Worm (Caenorhabditis elegans) whole organism, late embryonic: ENCODE results near the gene Y49E10.4.

Source experiments
- C38D4.7 ChIP-seq: fragments of 200-800 bp; sonication (Bioruptor generic); optimal IDR thresholded peaks from 2 replicates; lab custom pipeline; 2018; ENCODE audit warnings: mild to moderate bottlenecking, missing genetic modification characterization, moderate library complexity, missing compliant biosample characterization
- K02D7.2 ChIP-seq: sonication (generic microtip); optimal IDR thresholded peaks from 2 replicates; lab custom pipeline; 2017; ENCODE audit warnings: mild to moderate bottlenecking, missing genetic modification characterization, missing compliant biosample characterization
- K09A11.1 ChIP-seq: sonication (generic microtip); optimal IDR thresholded peaks from 2 replicates; lab custom pipeline; 2017; ENCODE audit warnings: antibody characterized with exemption, mild to moderate bottlenecking, missing genetic modification characterization, missing compliant biosample characterization; ENCODE audit not compliant: insufficient read depth
- T23F11.4 ChIP-seq: fragments of 200-800 bp; sonication (Bioruptor generic); optimal IDR thresholded peaks from 2 replicates; lab custom pipeline; 2018; ENCODE audit warnings: mild to moderate bottlenecking, missing genetic modification characterization, missing compliant biosample characterization
- Y22D7AL.16 ChIP-seq: sonication (generic microtip); optimal IDR thresholded peaks from 2 replicates; lab custom pipeline; 2016; ENCODE audit warnings: missing genetic modification characterization, missing compliant biosample characterization
- ama-1 ChIP-seq: fragments of 150-350 bp; optimal IDR thresholded peaks from 2 replicates; lab custom pipeline; 2014
- ceh-19 ChIP-seq: fragments of 200-800 bp; sonication (Bioruptor generic); optimal IDR thresholded peaks from 2 replicates; lab custom pipeline; 2018; ENCODE audit warnings: mild to moderate bottlenecking, missing genetic modification characterization, missing compliant biosample characterization
- ceh-24 ChIP-seq: sonication (generic microtip); optimal IDR thresholded peaks from 2 replicates; lab custom pipeline; 2016; ENCODE audit warnings: mild to moderate bottlenecking, missing genetic modification characterization, missing compliant biosample characterization
- ceh-30 ChIP-seq: fragments of 150-350 bp; optimal IDR thresholded peaks from 2 replicates; lab custom pipeline; 2014; ENCODE audit warnings: missing biosample characterization, missing genetic modification characterization
- ceh-31 ChIP-seq: sonication (generic microtip); optimal IDR thresholded peaks from 2 replicates; lab custom pipeline; 2016; ENCODE audit warnings: missing genetic modification characterization, missing compliant biosample characterization
- ceh-34 ChIP-seq: sonication (generic microtip); optimal IDR thresholded peaks from 2 replicates; lab custom pipeline; 2016; ENCODE audit warnings: mild to moderate bottlenecking, missing genetic modification characterization, missing compliant biosample characterization
- ceh-48 ChIP-seq: sonication (generic microtip); optimal IDR thresholded peaks from 2 replicates; lab custom pipeline; 2016; ENCODE audit warnings: missing genetic modification characterization, inconsistent platforms, missing compliant biosample characterization
- ceh-6 ChIP-seq: fragments of 200-800 bp; sonication (Bioruptor generic); optimal IDR thresholded peaks from 2 replicates; lab custom pipeline; 2018; ENCODE audit warnings: mild to moderate bottlenecking, missing genetic modification characterization, missing compliant biosample characterization
- dmd-4 ChIP-seq: sonication (generic microtip); optimal IDR thresholded peaks from 2 replicates; lab custom pipeline; 2016; ENCODE audit warnings: borderline replicate concordance, missing genetic modification characterization, missing compliant biosample characterization
- dve-1 ChIP-seq: sonication (generic microtip); optimal IDR thresholded peaks from 2 replicates; lab custom pipeline; 2017; ENCODE audit warnings: antibody characterized with exemption, mild to moderate bottlenecking, missing genetic modification characterization, missing compliant biosample characterization
- elt-2 ChIP-seq: sonication (generic microtip); optimal IDR thresholded peaks from 2 replicates; lab custom pipeline; 2016; ENCODE audit warnings: missing genetic modification reagents, missing genetic modification characterization, missing compliant biosample characterization
- elt-4 ChIP-seq: sonication (generic microtip); optimal IDR thresholded peaks from 2 replicates; lab custom pipeline; 2016; ENCODE audit warnings: missing genetic modification characterization, missing compliant biosample characterization
- eyg-1 ChIP-seq: sonication (generic microtip); optimal IDR thresholded peaks from 2 replicates; lab custom pipeline; 2016; ENCODE audit warnings: missing genotype, missing genetic modification characterization, missing compliant biosample characterization
- fkh-10 ChIP-seq: fragments of 150-350 bp; optimal IDR thresholded peaks from 2 replicates; lab custom pipeline; 2014; ENCODE audit warnings: missing biosample characterization, missing genetic modification reagents, missing genetic modification characterization
- fkh-6 ChIP-seq: sonication (generic microtip); optimal IDR thresholded peaks from 2 replicates; lab custom pipeline; 2016; ENCODE audit warnings: missing genetic modification characterization, missing compliant biosample characterization
- gmeb-2 ChIP-seq: sonication (generic microtip); optimal IDR thresholded peaks from 2 replicates; lab custom pipeline; 2016; ENCODE audit warnings: missing genetic modification characterization, inconsistent platforms, missing compliant biosample characterization
- hlh-13 ChIP-seq: fragments of 200-800 bp; sonication (Bioruptor generic); optimal IDR thresholded peaks from 2 replicates; lab custom pipeline; 2018; ENCODE audit warnings: mild to moderate bottlenecking, missing genetic modification characterization, missing compliant biosample characterization
- hlh-30 ChIP-seq: sonication (generic microtip); optimal IDR thresholded peaks from 2 replicates; lab custom pipeline; 2017; ENCODE audit warnings: antibody characterized with exemption, missing genetic modification characterization, missing compliant biosample characterization; ENCODE audit not compliant: insufficient read depth
- hlh-6 ChIP-seq: sonication (generic microtip); optimal IDR thresholded peaks from 2 replicates; lab custom pipeline; 2016; ENCODE audit warnings: missing genotype, missing genetic modification characterization, missing compliant biosample characterization
- lin-11 ChIP-seq: fragments of 200-800 bp; sonication (Bioruptor generic); optimal IDR thresholded peaks from 2 replicates; lab custom pipeline; 2018; ENCODE audit warnings: mild to moderate bottlenecking, missing genetic modification characterization, missing compliant biosample characterization
- nfya-1 ChIP-seq: sonication (generic microtip); optimal IDR thresholded peaks from 2 replicates; lab custom pipeline; 2017; ENCODE audit warnings: missing genetic modification characterization, mild to moderate bottlenecking, missing compliant biosample characterization, antibody characterized with exemption, moderate library complexity
- nhr-11 ChIP-seq: fragments of 150-350 bp; optimal IDR thresholded peaks from 2 replicates; lab custom pipeline; 2014; ENCODE audit warnings: missing biosample characterization, missing genetic modification characterization
- npax-4 ChIP-seq: sonication (generic microtip); optimal IDR thresholded peaks from 2 replicates; lab custom pipeline; 2016; ENCODE audit warnings: missing genetic modification characterization, missing compliant biosample characterization
- pag-3 ChIP-seq: sonication (generic microtip); optimal IDR thresholded peaks from 2 replicates; lab custom pipeline; 2016; ENCODE audit warnings: missing compliant biosample characterization, missing genetic modification characterization, borderline replicate concordance
- pat-9 ChIP-seq: fragments of 200-800 bp; sonication (Bioruptor generic); optimal IDR thresholded peaks from 2 replicates; lab custom pipeline; 2018; ENCODE audit warnings: mild to moderate bottlenecking, missing genetic modification characterization, moderate library complexity, missing compliant biosample characterization
- pqm-1 ChIP-seq: sonication (generic microtip); optimal IDR thresholded peaks from 2 replicates; lab custom pipeline; 2016; ENCODE audit warnings: missing genetic modification characterization, missing compliant biosample characterization
- pros-1 ChIP-seq: fragments of 150-350 bp; optimal IDR thresholded peaks from 2 replicates; lab custom pipeline; 2014; ENCODE audit warnings: missing biosample characterization, missing genetic modification reagents, missing genetic modification characterization
- ref-2 ChIP-seq: sonication (generic microtip); optimal IDR thresholded peaks from 2 replicates; lab custom pipeline; 2016; ENCODE audit warnings: missing genetic modification characterization, missing compliant biosample characterization
- rnt-1 ChIP-seq: sonication (generic microtip); optimal IDR thresholded peaks from 2 replicates; lab custom pipeline; 2016; ENCODE audit warnings: missing genetic modification characterization, missing compliant biosample characterization
- syd-9 ChIP-seq: sonication (generic microtip); optimal IDR thresholded peaks from 2 replicates; lab custom pipeline; 2016; ENCODE audit warnings: mild to moderate bottlenecking, missing genetic modification characterization, moderate library complexity, missing compliant biosample characterization
- tbx-2 ChIP-seq: sonication (generic microtip); optimal IDR thresholded peaks from 2 replicates; lab custom pipeline; 2016; ENCODE audit warnings: missing genetic modification characterization, missing compliant biosample characterization
- ttx-3 ChIP-seq: sonication (generic microtip); optimal IDR thresholded peaks from 2 replicates; lab custom pipeline; 2016; ENCODE audit warnings: missing genetic modification reagents, missing genetic modification characterization, missing compliant biosample characterization
- unc-55 ChIP-seq: sonication (generic microtip); optimal IDR thresholded peaks from 2 replicates; lab custom pipeline; 2017; ENCODE audit warnings: missing biosample characterization, missing genetic modification reagents, missing genetic modification characterization
- unc-86 ChIP-seq: sonication (generic microtip); optimal IDR thresholded peaks from 2 replicates; lab custom pipeline; 2016; ENCODE audit warnings: missing genetic modification characterization, missing compliant biosample characterization

Y49E10.4 gene

DNA sequence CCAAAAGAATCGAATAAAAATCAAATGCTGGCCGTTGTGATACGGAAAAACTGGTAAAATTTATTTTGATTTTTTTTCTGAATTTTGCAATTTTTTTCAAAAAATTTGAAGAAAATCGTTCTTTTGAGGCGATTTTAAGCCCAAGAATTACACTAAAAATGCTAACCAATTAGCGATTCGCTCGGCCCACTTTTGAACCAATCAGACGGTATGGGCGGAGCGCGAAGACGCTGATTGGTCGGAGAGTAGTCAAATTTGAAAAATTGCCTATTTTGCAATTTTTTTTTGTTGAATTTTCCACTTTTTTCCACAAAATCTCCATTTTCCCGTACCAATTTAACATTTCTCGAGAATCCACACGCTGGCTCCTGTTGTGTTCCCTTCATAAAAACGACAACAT lies 10.3 kb downstream of the Y49E10.4 start:
- TF ChIP-seq ceh-6 (GFP tag; lab: Kevin White, UChicago) (no peak), pat-9 (tag; lab: Kevin White, UChicago) (no peak), nfya-1 (tag; lab: Kevin White, UChicago) (peak; percentile 81)

DNA sequence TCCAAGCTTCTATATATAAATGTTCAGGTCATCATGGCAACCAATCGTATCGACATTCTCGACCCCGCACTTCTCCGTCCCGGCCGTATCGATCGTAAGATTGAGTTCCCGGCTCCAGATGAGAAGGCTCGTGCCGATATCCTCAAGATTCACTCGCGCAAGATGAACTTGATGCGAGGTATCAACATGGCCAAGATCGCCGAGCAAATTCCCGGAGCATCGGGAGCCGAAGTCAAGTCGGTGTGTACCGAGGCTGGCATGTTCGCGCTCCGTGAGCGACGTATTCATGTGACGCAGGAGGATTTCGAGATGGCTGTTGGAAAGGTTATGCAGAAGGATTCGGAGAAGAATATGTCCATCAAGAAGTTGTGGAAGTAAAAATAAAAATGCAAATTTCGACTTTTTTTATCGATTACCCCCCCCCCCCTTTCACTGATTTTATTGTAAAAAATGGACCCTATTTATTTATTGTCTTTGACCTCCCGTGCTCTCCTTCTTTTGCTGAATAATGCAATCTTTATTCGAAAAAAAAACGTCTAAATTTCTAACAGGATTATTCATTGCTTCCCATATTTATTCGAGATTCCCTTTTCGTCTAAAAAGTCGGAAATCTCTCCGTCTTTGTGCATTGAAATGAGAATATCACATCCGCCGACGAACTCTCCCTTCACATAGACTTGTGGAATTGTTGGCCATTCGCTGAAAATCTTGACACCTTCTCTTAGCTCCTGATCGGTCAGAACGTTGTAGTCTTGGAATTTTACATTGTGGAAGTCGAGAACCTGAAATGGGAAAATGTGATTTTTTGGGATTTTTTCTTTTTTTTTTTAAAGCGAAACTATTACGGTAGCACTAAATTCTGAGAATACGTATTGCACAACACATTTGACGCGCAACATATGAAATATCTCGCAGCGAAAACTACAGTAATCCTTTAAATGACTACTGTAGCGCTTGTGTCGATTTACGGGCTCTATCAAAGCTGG lies 11.2 kb downstream of the Y49E10.4 start:
- TF ChIP-seq npax-4, result no peak
- no peak for TF ChIP-seq ceh-19 (GFP tag; lab: Kevin White, UChicago)
- no peak for TF ChIP-seq T23F11.4 (GFP tag; lab: Kevin White, UChicago)
- TF ChIP-seq, all 69 proteins: peak for 0

DNA sequence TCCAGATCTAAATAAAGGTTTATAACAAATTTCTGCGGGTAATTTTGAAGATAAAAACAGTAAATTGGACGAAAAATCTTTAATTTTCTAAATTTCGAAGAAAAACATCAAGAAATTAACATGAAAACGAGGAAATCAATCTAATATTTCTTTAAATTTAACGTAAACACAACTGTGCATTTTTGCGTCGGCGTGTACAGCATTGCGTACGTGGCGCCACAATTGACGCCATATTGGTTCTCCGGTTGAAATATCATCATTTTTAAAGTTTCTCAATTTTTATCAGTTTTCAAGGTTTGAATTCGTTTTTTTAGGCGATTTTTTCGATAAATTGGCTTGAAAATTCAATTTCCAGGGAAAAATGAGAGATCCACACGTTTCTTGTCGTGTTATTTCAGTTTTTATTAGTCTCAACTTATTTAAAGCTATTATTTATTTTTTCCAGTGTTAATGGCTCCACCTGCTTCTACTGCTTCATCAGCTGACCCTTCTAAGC lies 13.6 kb downstream of the Y49E10.4 start, which contains the start of gene rpt-6:
Gene rpt-6, plus strand, starts transcription at position 446 of the 496 bp plus-strand sequence.
- peak; percentile 30 for TF ChIP-seq K09A11.1 (tag; lab: Kevin White, UChicago)
- TF ChIP-seq nhr-11 (tag; lab: Kevin White, UChicago), result no peak
- TF ChIP-seq nfya-1 (tag; lab: Kevin White, UChicago), result peak; percentile 36
- TF ChIP-seq syd-9 (tag; lab: Kevin White, UChicago), result no peak

DNA sequence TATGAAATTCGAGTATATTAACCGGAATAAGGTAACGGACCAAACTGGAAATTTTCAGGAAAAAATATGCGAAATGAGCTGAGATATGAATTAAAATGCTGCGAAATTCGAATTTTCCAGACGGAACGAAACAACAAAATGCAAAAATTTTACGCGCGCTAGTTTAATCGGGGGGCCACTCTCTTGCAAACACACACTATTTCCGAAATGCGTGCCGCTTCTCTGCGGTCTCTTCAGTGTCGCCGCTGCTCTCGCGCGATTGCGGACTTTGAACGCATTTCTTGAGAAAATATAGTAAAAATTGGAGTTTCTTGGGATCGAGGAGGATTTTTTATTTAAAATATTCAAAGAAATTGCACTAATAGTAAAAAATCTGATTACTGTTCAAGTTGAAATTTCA lies 14.1 kb downstream of the Y49E10.4 start:
- TF ChIP-seq ceh-31 (tag; lab: Kevin White, UChicago), result peak; percentile 5
- TF ChIP-seq fkh-10 (GFP tag; lab: Kevin White, UChicago), result no peak
- peak; percentile 27 for TF ChIP-seq pros-1
- no peak for TF ChIP-seq dve-1 (tag; lab: Kevin White, UChicago)
- TF ChIP-seq pqm-1, result no peak
- TF ChIP-seq nfya-1 (tag; lab: Kevin White, UChicago), result peak; percentile 22

DNA sequence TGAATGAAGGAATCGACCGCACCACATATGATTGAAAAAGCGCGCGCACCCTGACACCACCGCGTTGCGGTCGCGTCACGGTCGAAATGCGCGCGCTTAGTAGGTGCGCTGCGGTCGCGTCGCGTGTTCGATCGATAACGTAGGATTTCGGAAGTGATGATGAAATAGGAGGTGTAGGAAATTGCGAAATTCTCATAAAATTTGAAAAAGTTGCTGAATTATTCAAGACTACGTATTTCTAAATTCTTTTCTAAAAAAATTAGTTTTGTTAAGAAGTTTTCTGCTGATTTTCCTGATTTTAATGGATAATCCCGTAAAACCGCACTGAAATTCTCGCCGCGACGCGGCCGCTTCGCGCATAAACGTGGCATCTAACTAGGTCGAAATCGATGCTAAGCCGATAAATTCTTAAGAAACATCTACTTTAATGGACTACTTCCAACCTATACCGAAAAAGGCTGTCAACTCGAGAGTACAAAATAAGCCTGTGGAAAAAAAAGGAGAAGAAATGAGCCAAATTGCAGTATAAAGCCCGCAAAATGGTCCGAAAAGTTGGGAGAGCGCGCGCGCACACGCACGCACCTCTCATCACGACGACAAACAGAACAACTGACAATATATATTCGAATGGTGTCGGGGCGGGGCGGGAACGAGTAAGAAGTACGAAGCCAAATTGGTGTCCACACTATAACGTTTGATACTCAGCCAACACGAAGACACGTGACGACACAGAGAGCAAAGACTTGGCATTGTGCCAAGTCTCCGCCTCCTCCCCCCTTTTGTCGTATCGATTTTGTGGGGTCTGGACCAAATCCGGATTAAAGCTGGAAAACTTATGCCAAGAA lies 14.9 kb downstream of the Y49E10.4 start, which contains the start of gene his-72:
Gene his-72, minus strand, starts transcription at position 589 of the 845 bp plus-strand sequence.
- no peak for TF ChIP-seq eyg-1 (tag; lab: Kevin White, UChicago)
- TF ChIP-seq unc-55 (GFP tag; lab: Kevin White, UChicago), result peak; percentile 18
- peak; percentile 94 for TF ChIP-seq ama-1 (lab: Kevin White, UChicago)
- peak; percentile 89 for TF ChIP-seq hlh-30 (tag; lab: Kevin White, UChicago)
- no peak for TF ChIP-seq elt-2 (tag; lab: Kevin White, UChicago)
- TF ChIP-seq K09A11.1 (tag; lab: Kevin White, UChicago), result no peak
- TF ChIP-seq rnt-1 (tag; lab: Kevin White, UChicago), result peak; percentile 10
- TF ChIP-seq fkh-6 (tag; lab: Kevin White, UChicago), result no peak
- TF ChIP-seq ceh-31 (tag; lab: Kevin White, UChicago), result peak; percentile 27
- TF ChIP-seq pag-3 (tag; lab: Kevin White, UChicago), result no peak
- peak; percentile 9 for TF ChIP-seq nfya-1 (tag; lab: Kevin White, UChicago)
- no peak for TF ChIP-seq Y22D7AL.16
- TF ChIP-seq ceh-30 (tag; lab: Kevin White, UChicago), result no peak
- TF ChIP-seq tbx-2 (tag; lab: Kevin White, UChicago), result peak; percentile 10
- no peak for TF ChIP-seq hlh-13 (GFP tag; lab: Kevin White, UChicago)
- peak; percentile 13 for TF ChIP-seq ttx-3 (tag; lab: Kevin White, UChicago)
- peak; percentile 10 for TF ChIP-seq C38D4.7 (GFP tag; lab: Kevin White, UChicago)
- no peak for TF ChIP-seq unc-86
- TF ChIP-seq elt-4 (tag; lab: Kevin White, UChicago), result no peak
- TF ChIP-seq dmd-4 (tag; lab: Kevin White, UChicago), result peak; percentile 9
- no peak for TF ChIP-seq lin-11 (tag; lab: Kevin White, UChicago)
- peak; percentile 27 for TF ChIP-seq ref-2 (tag; lab: Kevin White, UChicago)
- TF ChIP-seq hlh-6, result peak; percentile 48
- peak; percentile 2 for TF ChIP-seq ceh-34 (tag; lab: Kevin White, UChicago)
- peak; percentile 77 for TF ChIP-seq ceh-48
- peak; percentile 11 for TF ChIP-seq ceh-24 (tag; lab: Kevin White, UChicago)
- no peak for TF ChIP-seq gmeb-2
- peak; percentile 13 for TF ChIP-seq K02D7.2
- no peak for TF ChIP-seq syd-9 (tag; lab: Kevin White, UChicago)
